Worm (Caenorhabditis elegans): ENCODE results near the gene pfd-5.
A peak's percentile ranks its signal among the peaks of the same experiment; 100 is the strongest.

The pfd-5 gene

ce11 chrIII:7154526-7154925, 44.2 kb downstream of the pfd-5 start:
- TF ChIP-seq pha-4 (tag; optimal IDR thresholded peaks at IDR 0.05) (no peak), sptf-1 (tag; optimal IDR thresholded peaks at IDR 0.05) (no peak), ham-2 (GFP tag; optimal IDR thresholded peaks at IDR 0.05) (no peak), lsy-2 (tag; optimal IDR thresholded peaks at IDR 0.05) (no peak), nhr-237 (tag; optimal IDR thresholded peaks at IDR 0.05) (no peak), zip-8 (tag; optimal IDR thresholded peaks at IDR 0.05) (no peak), ces-1 (GFP tag; optimal IDR thresholded peaks at IDR 0.05) (peak; percentile 13)

- TF ChIP-seq sptf-1 (tag; optimal IDR thresholded peaks at IDR 0.05), result peak; percentile 9
- peak; percentile 76 for TF ChIP-seq unc-62 (GFP tag; optimal IDR thresholded peaks at IDR 0.05)
- peak; percentile 99 for TF ChIP-seq ces-1 (GFP tag; optimal IDR thresholded peaks at IDR 0.05)
- no peak for TF ChIP-seq mep-1 (tag; optimal IDR thresholded peaks at IDR 0.05)
- TF ChIP-seq lsy-2 (tag; optimal IDR thresholded peaks at IDR 0.05), result peak; percentile 79
- TF ChIP-seq flh-1 (GFP tag; optimal IDR thresholded peaks at IDR 0.05), result no peak
- peak; percentile 87 for TF ChIP-seq nhr-237 (tag; optimal IDR thresholded peaks at IDR 0.05)
- TF ChIP-seq nhr-12 (tag; optimal IDR thresholded peaks at IDR 0.05), result no peak
- peak; percentile 31 for TF ChIP-seq nhr-2 (tag; optimal IDR thresholded peaks at IDR 0.05)
- peak; percentile 42 for TF ChIP-seq ceh-39 (tag; optimal IDR thresholded peaks at IDR 0.05)
- peak; percentile 80 for TF ChIP-seq ham-2 (GFP tag; optimal IDR thresholded peaks at IDR 0.05)
- peak; percentile 57 for TF ChIP-seq pha-4 (tag; optimal IDR thresholded peaks at IDR 0.05)
- no peak for TF ChIP-seq nhr-28 (tag; optimal IDR thresholded peaks at IDR 0.05)
- peak; percentile 68 for TF ChIP-seq elt-3 (tag; optimal IDR thresholded peaks at IDR 0.05)
- TF ChIP-seq unc-120 (tag; optimal IDR thresholded peaks at IDR 0.05; ENCODE audit: poor library complexity, severe bottlenecking), result peak; percentile 69
- TF ChIP-seq hlh-1 (tag; optimal IDR thresholded peaks at IDR 0.05), result peak; percentile 42
- TF ChIP-seq ceh-43 (GFP tag; optimal IDR thresholded peaks at IDR 0.05), result no peak
- no peak for TF ChIP-seq tbx-8 (GFP tag; optimal IDR thresholded peaks at IDR 0.05)
Measured at ce11 chrIII:7153747-7154238, 44.9 kb downstream of the pfd-5 start, which contains the start of gene ogt-1. Gene ogt-1 (minus strand): TSS chrIII:7153797.

ce11 chrIII:7152569-7152968, 46.1 kb downstream of the pfd-5 start:
- TF ChIP-seq ham-2 (GFP tag; optimal IDR thresholded peaks at IDR 0.05) (no peak), ces-1 (GFP tag; optimal IDR thresholded peaks at IDR 0.05) (no peak), flh-1 (GFP tag; optimal IDR thresholded peaks at IDR 0.05) (no peak), nhr-2 (tag; optimal IDR thresholded peaks at IDR 0.05) (no peak), nhr-28 (tag; optimal IDR thresholded peaks at IDR 0.05) (no peak), mls-2 (tag; optimal IDR thresholded peaks at IDR 0.05) (no peak), M03D4.4 (tag; optimal IDR thresholded peaks at IDR 0.05) (no peak), pha-4 (tag; optimal IDR thresholded peaks at IDR 0.05) (no peak), drap-1 (GFP tag; optimal IDR thresholded peaks at IDR 0.05) (no peak), ztf-11 (tag; optimal IDR thresholded peaks at IDR 0.05) (no peak), blmp-1 (tag; optimal IDR thresholded peaks at IDR 0.05) (no peak)

ce11 chrIII:7150162-7150561, 48.5 kb downstream of the pfd-5 start:
- TF ChIP-seq cnd-1 (tag; optimal IDR thresholded peaks at IDR 0.05) (no peak), zip-8 (tag; optimal IDR thresholded peaks at IDR 0.05) (no peak), elt-3 (tag; optimal IDR thresholded peaks at IDR 0.05) (no peak), M03D4.4 (tag; optimal IDR thresholded peaks at IDR 0.05) (no peak), mls-2 (tag; optimal IDR thresholded peaks at IDR 0.05) (no peak), ceh-83 (GFP tag; optimal IDR thresholded peaks at IDR 0.05) (no peak), nhr-237 (tag; optimal IDR thresholded peaks at IDR 0.05) (no peak), sem-2 (GFP tag; optimal IDR thresholded peaks at IDR 0.05) (no peak), ceh-39 (tag; optimal IDR thresholded peaks at IDR 0.05) (no peak)

- no peak for TF ChIP-seq drap-1 (GFP tag; optimal IDR thresholded peaks at IDR 0.05)
- no peak for TF ChIP-seq nhr-28 (tag; optimal IDR thresholded peaks at IDR 0.05)
- TF ChIP-seq lsy-2 (tag; optimal IDR thresholded peaks at IDR 0.05), result no peak
- no peak for TF ChIP-seq unc-39 (tag; optimal IDR thresholded peaks at IDR 0.05)
- no peak for TF ChIP-seq nhr-12 (tag; optimal IDR thresholded peaks at IDR 0.05)
- TF ChIP-seq ztf-11 (tag; optimal IDR thresholded peaks at IDR 0.05), result no peak
- no peak for TF ChIP-seq cnd-1 (tag; optimal IDR thresholded peaks at IDR 0.05)
- TF ChIP-seq nhr-237 (tag; optimal IDR thresholded peaks at IDR 0.05), result no peak
- no peak for TF ChIP-seq tbx-8 (GFP tag; optimal IDR thresholded peaks at IDR 0.05)
- TF ChIP-seq ceh-83 (GFP tag; optimal IDR thresholded peaks at IDR 0.05), result no peak
- TF ChIP-seq unc-62 (GFP tag; optimal IDR thresholded peaks at IDR 0.05), result no peak
- no peak for TF ChIP-seq elt-3 (tag; optimal IDR thresholded peaks at IDR 0.05)
- no peak for TF ChIP-seq nhr-2 (tag; optimal IDR thresholded peaks at IDR 0.05)
- TF ChIP-seq flh-1 (GFP tag; optimal IDR thresholded peaks at IDR 0.05), result no peak
- no peak for TF ChIP-seq mep-1 (tag; optimal IDR thresholded peaks at IDR 0.05)
- TF ChIP-seq pha-4 (tag; optimal IDR thresholded peaks at IDR 0.05), result no peak
- TF ChIP-seq elt-1 (tag; optimal IDR thresholded peaks at IDR 0.05; ENCODE audit: borderline replicate concordance, insufficient read depth), result no peak
- no peak for TF ChIP-seq nhr-76 (tag; optimal IDR thresholded peaks at IDR 0.05)
Measured at ce11 chrIII:7148191-7148590, 50.5 kb downstream of the pfd-5 start.

Measured in whole organism, mixed stage, embryonic.